Fruit fly (Drosophila melanogaster) whole organism, adult: ENCODE measurements around the gene CG11360.

Experiments used
- CG11617 ChIP-seq: fragments of 200-800 bp; sonication (Bioruptor generic); optimal IDR thresholded peaks from 2 replicates; lab custom pipeline; 2017; ENCODE audit warnings: mild to moderate bottlenecking, missing biosample characterization, missing genetic modification reagents, missing genetic modification characterization
- CG7045 ChIP-seq: fragments of 200-800 bp; sonication (Bioruptor generic); optimal IDR thresholded peaks from 2 replicates; lab custom pipeline; 2017; ENCODE audit warnings: missing biosample characterization, mild to moderate bottlenecking, missing genetic modification characterization
- CG7101 ChIP-seq: fragments of 200-800 bp; sonication (Bioruptor generic); optimal IDR thresholded peaks from 2 replicates; lab custom pipeline; 2018; ENCODE audit warnings: missing biosample characterization, mild to moderate bottlenecking, missing genetic modification characterization, moderate library complexity
- cnc ChIP-seq, 2 experiments: fragments of >200 bp; optimal IDR thresholded peaks; 2 replicates each; lab custom pipeline; 2017
- kay ChIP-seq: fragments of 200-800 bp; sonication (Bioruptor generic); peaks from one replicate; lab custom pipeline; 2016; ENCODE audit warnings: missing biosample characterization, missing genetic modification characterization, borderline replicate concordance
- pad ChIP-seq: fragments of 200-800 bp; sonication (Bioruptor generic); optimal IDR thresholded peaks from 3 replicates; lab custom pipeline; 2017; ENCODE audit warnings: missing biosample characterization, missing genetic modification characterization, mild to moderate bottlenecking, moderate library complexity, missing genetic modification reagents
- tj ChIP-seq: fragments of 200-800 bp; sonication (Bioruptor generic); optimal IDR thresholded peaks from 3 replicates; lab custom pipeline; 2017; ENCODE audit warnings: missing biosample characterization, mild to moderate bottlenecking, missing genetic modification characterization, moderate library complexity
- toe ChIP-seq: fragments of 200-800 bp; sonication (Bioruptor generic); optimal IDR thresholded peaks from 2 replicates; lab custom pipeline; 2016; ENCODE audit warnings: missing biosample characterization, missing genetic modification characterization

DNA sequence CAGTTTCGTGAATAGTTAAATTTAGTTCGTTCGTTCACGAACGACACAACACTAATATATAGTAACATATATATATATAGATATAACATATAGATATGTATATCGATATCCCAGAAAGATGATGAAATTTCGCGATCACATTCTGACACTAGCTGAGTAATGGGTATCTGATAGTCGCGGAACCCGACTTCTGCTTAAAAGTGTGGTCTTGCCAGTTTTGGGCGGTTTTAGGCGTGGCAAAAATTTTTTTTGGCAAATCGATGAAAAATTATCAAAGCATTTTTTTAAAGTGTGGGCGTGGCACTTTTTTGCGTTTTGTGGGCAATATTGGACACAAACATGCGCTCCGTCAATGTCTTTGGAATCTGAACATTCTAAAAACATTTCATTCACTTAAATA lies 52.0 kb downstream of the CG11360 start:
- no peak for TF ChIP-seq CG7101 (tag; lab: Kevin White, UChicago)
- TF ChIP-seq cnc (optimal IDR thresholded peaks at IDR 0.05; lab: Kevin White, UChicago): no peak
- no peak for TF ChIP-seq tj
- no peak for TF ChIP-seq CG11617
- no peak for TF ChIP-seq toe (GFP tag; lab: Kevin White, UChicago)
- TF ChIP-seq kay (GFP tag; lab: Kevin White, UChicago): no peak
- TF ChIP-seq pad (GFP tag; lab: Kevin White, UChicago): no peak
- no peak for TF ChIP-seq CG7045 (GFP tag; lab: Kevin White, UChicago)
